Fruit fly (Drosophila melanogaster) Kc167 (cell line): ENCODE measurements around the gene CG10598.

Experiments used
- Myc ChIP-seq: fragments of >200 bp; optimal IDR thresholded peaks from 2 replicates; lab custom pipeline; 2017; ENCODE audit warnings: missing external identifiers
- Sin3A ChIP-seq: fragments of >200 bp; optimal IDR thresholded peaks from 2 replicates; lab custom pipeline; 2018; ENCODE audit warnings: missing external identifiers
- insv ChIP-seq: fragments of >200 bp; optimal IDR thresholded peaks from 3 replicates; lab custom pipeline; 2018; ENCODE audit warnings: missing external identifiers
- psq ChIP-seq: fragments of >200 bp; optimal IDR thresholded peaks from 2 replicates; lab custom pipeline; 2017; ENCODE audit warnings: missing external identifiers
- ttk ChIP-seq: sonication (Bioruptor generic); optimal IDR thresholded peaks from 2 replicates; lab custom pipeline; 2017; ENCODE audit warnings: missing external identifiers

dm6 chrX:17175558-17176189, 51.0 kb downstream of the CG10598 start:
- TF ChIP-seq ttk (lab: Kevin White, UChicago) (no peak), psq (lab: Kevin White, UChicago) (no peak), Sin3A (lab: Kevin White, UChicago) (no peak), insv (lab: Kevin White, UChicago) (no peak), Myc (lab: Kevin White, UChicago) (no peak)
